Worm (Caenorhabditis elegans): Measurements from ENCODE around the gene F56B3.6.

- TF ChIP-seq rpc-1 (optimal IDR thresholded peaks at IDR 0.05) (no peak), rpc-1 (tag; optimal IDR thresholded peaks at IDR 0.05) (no peak), repo-1 (tag; optimal IDR thresholded peaks at IDR 0.05) (no peak), bed-2 (GFP tag; IDR thresholded peaks at IDR 0.05) (no peak), nhr-27 (tag; optimal IDR thresholded peaks at IDR 0.05) (no peak), chd-7 (tag; optimal IDR thresholded peaks at IDR 0.05) (no peak), F49E8.2 (tag; optimal IDR thresholded peaks at IDR 0.05; ENCODE audit: insufficient read depth) (no peak), lin-26 (GFP tag; IDR thresholded peaks at IDR 0.05) (no peak), mes-4 (tag; optimal IDR thresholded peaks at IDR 0.05) (no peak), unc-130 (GFP tag; optimal IDR thresholded peaks at IDR 0.05) (no peak), B0261.1 (tag; optimal IDR thresholded peaks at IDR 0.05) (no peak), lsy-27 (tag; optimal IDR thresholded peaks at IDR 0.05; ENCODE audit: borderline replicate concordance, insufficient read depth) (no peak), xnd-1 (tag; optimal IDR thresholded peaks at IDR 0.05) (no peak), K12H6.12 (tag; optimal IDR thresholded peaks at IDR 0.05) (no peak)
Measured at ce11 chrIV:749557-749956, 38.3 kb upstream of the F56B3.6 start.
